Fruit fly (Drosophila melanogaster) whole organism, embryonic: ENCODE data around the gene Pcd.

Experiments
- Abd-B ChIP-seq: fragments of 200-800 bp; sonication (Bioruptor generic); optimal IDR thresholded peaks from 2 replicates; lab custom pipeline; 2018; ENCODE audit warnings: missing biosample characterization, mild to moderate bottlenecking, missing genetic modification characterization, moderate library complexity
- Bdp1 ChIP-seq: fragments of 200-800 bp; sonication (Bioruptor generic); optimal IDR thresholded peaks from 3 replicates; lab custom pipeline; 2016; ENCODE audit warnings: missing biosample characterization, missing genetic modification characterization
- Bgb ChIP-seq: fragments of 200-800 bp; sonication (Bioruptor generic); IDR thresholded peaks from 2 replicates; pipeline ENCODE4 v1.3.6; 2022; ENCODE audit warnings: missing biosample characterization, missing genetic modification characterization; ENCODE audit not compliant: partially characterized antibody
- CG11093 ChIP-seq: fragments of 200-800 bp; sonication (Bioruptor generic); IDR thresholded peaks from 3 replicates; pipeline ENCODE4 v1.3.6; 2022; ENCODE audit warnings: missing biosample characterization, missing genetic modification characterization
- CG11456 ChIP-seq: fragments of 200-800 bp; sonication (Bioruptor generic); IDR thresholded peaks from 3 replicates; pipeline ENCODE4 v1.3.6; 2022; ENCODE audit warnings: missing biosample characterization, missing genetic modification characterization
- CG13287 ChIP-seq: fragments of 200-800 bp; sonication (Bioruptor generic); IDR thresholded peaks from 2 replicates; pipeline ENCODE4 v1.3.6; 2022; ENCODE audit warnings: missing biosample characterization, missing genetic modification characterization; ENCODE audit not compliant: partially characterized antibody
- CG14710 ChIP-seq: fragments of 200-800 bp; sonication (Bioruptor generic); optimal IDR thresholded peaks from 3 replicates; lab custom pipeline; 2019; ENCODE audit warnings: missing biosample characterization, mild to moderate bottlenecking, missing genetic modification characterization, moderate library complexity
- CG14965 ChIP-seq: fragments of 200-800 bp; sonication (Bioruptor generic); optimal IDR thresholded peaks from 2 replicates; lab custom pipeline; 2016; ENCODE audit warnings: missing biosample characterization, missing genetic modification characterization, borderline replicate concordance
- CG16813 ChIP-seq: fragments of 200-800 bp; sonication (Bioruptor generic); IDR thresholded peaks from 3 replicates; pipeline ENCODE4 v1.3.6; 2022; ENCODE audit warnings: missing biosample characterization, missing genetic modification characterization; ENCODE audit not compliant: partially characterized antibody
- CG17829 ChIP-seq: fragments of 200-800 bp; optimal IDR thresholded peaks from 2 replicates; lab custom pipeline; 2019; ENCODE audit warnings: missing biosample characterization, mild to moderate bottlenecking, missing genetic modification characterization, moderate library complexity
- CG17912 ChIP-seq: fragments of 200-800 bp; sonication (Bioruptor generic); optimal IDR thresholded peaks from 2 replicates; lab custom pipeline; 2018; ENCODE audit warnings: missing biosample characterization, mild to moderate bottlenecking, missing genetic modification characterization
- CG2120 ChIP-seq: fragments of 200-800 bp; sonication (Bioruptor generic); optimal IDR thresholded peaks from 3 replicates; lab custom pipeline; 2016; ENCODE audit warnings: missing biosample characterization, missing genetic modification characterization
- CG2889 ChIP-seq: fragments of 200-800 bp; sonication (Bioruptor generic); IDR thresholded peaks from 3 replicates; pipeline ENCODE4 v1.3.6; 2022; ENCODE audit warnings: missing biosample characterization, missing genetic modification characterization
- CG32772 ChIP-seq: fragments of 200-800 bp; sonication (Bioruptor generic); IDR thresholded peaks from 2 replicates; pipeline ENCODE4 v1.3.6; 2022; ENCODE audit warnings: missing biosample characterization, missing genetic modification characterization
- CG4707 ChIP-seq: fragments of 200-800 bp; sonication (Bioruptor generic); optimal IDR thresholded peaks from 2 replicates; lab custom pipeline; 2018; ENCODE audit warnings: missing biosample characterization, mild to moderate bottlenecking, missing genetic modification characterization, moderate library complexity
- CG9609 ChIP-seq: fragments of 200-800 bp; sonication (Bioruptor generic); optimal IDR thresholded peaks from 3 replicates; lab custom pipeline; 2016; ENCODE audit warnings: missing biosample characterization, missing genetic modification characterization
- CoRest ChIP-seq: fragments of 200-800 bp; sonication (Bioruptor generic); optimal IDR thresholded peaks from 3 replicates; lab custom pipeline; 2018; ENCODE audit warnings: missing biosample characterization, mild to moderate bottlenecking, missing genetic modification characterization, moderate library complexity
- Dad ChIP-seq: fragments of 200-800 bp; sonication (Bioruptor generic); optimal IDR thresholded peaks from 3 replicates; lab custom pipeline; 2016; ENCODE audit warnings: missing biosample characterization, missing genetic modification characterization
- Dp ChIP-seq: fragments of 200-800 bp; sonication (Bioruptor generic); optimal IDR thresholded peaks from 2 replicates; lab custom pipeline; 2018; ENCODE audit warnings: missing biosample characterization, mild to moderate bottlenecking, missing genetic modification characterization, moderate library complexity
- Drgx ChIP-seq: fragments of 200-800 bp; sonication (Bioruptor generic); IDR thresholded peaks from 2 replicates; pipeline ENCODE4 v1.3.6; 2022; ENCODE audit warnings: missing biosample characterization, missing genetic modification characterization
- E2f2 ChIP-seq: fragments of 200-800 bp; sonication (Bioruptor generic); IDR thresholded peaks from 2 replicates; pipeline ENCODE4 v1.3.6; 2022; ENCODE audit warnings: missing biosample characterization, missing genetic modification characterization
- H2.0 ChIP-seq: fragments of 200-800 bp; sonication (Bioruptor generic); IDR thresholded peaks from 2 replicates; pipeline ENCODE4 v1.3.6; 2022; ENCODE audit warnings: missing biosample characterization, missing genetic modification characterization
- HmgZ ChIP-seq: fragments of 200-800 bp; sonication (Bioruptor generic); optimal IDR thresholded peaks from 2 replicates; lab custom pipeline; 2018; ENCODE audit warnings: missing biosample characterization, mild to moderate bottlenecking, missing genetic modification characterization
- Hr51 ChIP-seq, 2 experiments: fragments of 200-800 bp; sonication (Bioruptor generic); optimal IDR thresholded peaks; 2 replicates in 1 of 2; 3 replicates in 1 of 2; lab custom pipeline; 2016 to 2018; ENCODE audit warnings: missing biosample characterization in 2 of 2, missing genetic modification characterization in 2 of 2, mild to moderate bottlenecking in 1 of 2, moderate library complexity in 1 of 2
- Kr ChIP-seq: fragments of 200-800 bp; sonication (Bioruptor generic); optimal IDR thresholded peaks from 2 replicates; lab custom pipeline; 2017; ENCODE audit warnings: missing biosample characterization, mild to moderate bottlenecking, missing genetic modification characterization
- MBD-R2 ChIP-seq: fragments of 200-800 bp; sonication (Bioruptor generic); IDR thresholded peaks from 2 replicates; pipeline ENCODE4 v1.3.6; 2022; ENCODE audit warnings: missing biosample characterization, missing genetic modification characterization
- MESR4 ChIP-seq: fragments of 200-800 bp; sonication (Bioruptor generic); optimal IDR thresholded peaks from 2 replicates; lab custom pipeline; 2018; ENCODE audit warnings: missing biosample characterization, mild to moderate bottlenecking, missing genetic modification characterization, moderate library complexity
- Med ChIP-seq: fragments of 200-800 bp; sonication (Bioruptor generic); peaks from one replicate; lab custom pipeline; 2016; ENCODE audit warnings: missing biosample characterization, missing genetic modification characterization, mild to moderate bottlenecking, inconsistent platforms, moderate library complexity
- Meics ChIP-seq: fragments of 200-800 bp; sonication (Bioruptor generic); optimal IDR thresholded peaks from 2 replicates; lab custom pipeline; 2017; ENCODE audit warnings: missing biosample characterization, mild to moderate bottlenecking, missing genetic modification characterization
- Mes4 ChIP-seq: fragments of 200-800 bp; sonication (Bioruptor generic); optimal IDR thresholded peaks from 2 replicates; lab custom pipeline; 2016; ENCODE audit warnings: missing biosample characterization, missing genetic modification characterization
- Opbp ChIP-seq: fragments of 200-800 bp; sonication (Bioruptor generic); IDR thresholded peaks from 3 replicates; pipeline ENCODE4 v1.3.6; 2022; ENCODE audit warnings: missing biosample characterization, missing genetic modification characterization; ENCODE audit not compliant: partially characterized antibody
- amos ChIP-seq: fragments of 200-800 bp; sonication (Bioruptor generic); IDR thresholded peaks from 2 replicates; pipeline ENCODE4 v1.3.6; 2022; ENCODE audit warnings: missing biosample characterization, missing genetic modification characterization; ENCODE audit not compliant: partially characterized antibody
- bsh ChIP-seq, 2 experiments: fragments of 200-800 bp; sonication (Bioruptor generic); optimal IDR thresholded peaks; 2 replicates each; lab custom pipeline; 2017 to 2018; ENCODE audit warnings: mild to moderate bottlenecking in 2 of 2, missing biosample characterization in 2 of 2, missing genetic modification characterization in 2 of 2, moderate library complexity in 1 of 2
- crp ChIP-seq, 2 experiments: fragments of 200-800 bp; sonication (Bioruptor generic); optimal IDR thresholded peaks; 2 replicates in 1 of 2; 3 replicates in 1 of 2; lab custom pipeline; 2017; ENCODE audit warnings: missing biosample characterization in 2 of 2, missing genetic modification characterization in 2 of 2, mild to moderate bottlenecking in 1 of 2, moderate library complexity in 1 of 2
- dm ChIP-seq: fragments of 200-800 bp; sonication (Bioruptor generic); optimal IDR thresholded peaks from 3 replicates; lab custom pipeline; 2016; ENCODE audit warnings: missing biosample characterization, missing genetic modification characterization
- dysf ChIP-seq: fragments of 200-800 bp; sonication (Bioruptor generic); IDR thresholded peaks from 3 replicates; pipeline ENCODE4 v1.3.6; 2022; ENCODE audit warnings: missing biosample characterization, missing genetic modification characterization
- en ChIP-seq: fragments of 200-800 bp; sonication (Bioruptor generic); optimal IDR thresholded peaks from 2 replicates; lab custom pipeline; 2016; ENCODE audit warnings: missing biosample characterization, missing genetic modification characterization
- ftz-f1 ChIP-seq: fragments of 200-800 bp; sonication (Bioruptor generic); optimal IDR thresholded peaks from 2 replicates; lab custom pipeline; 2016; ENCODE audit warnings: missing biosample characterization, missing genetic modification characterization
- gce ChIP-seq: fragments of 200-800 bp; sonication (Bioruptor generic); IDR thresholded peaks from 3 replicates; pipeline ENCODE4 v1.3.6; 2022; ENCODE audit warnings: missing biosample characterization, missing genetic modification characterization
- gcm2 ChIP-seq: fragments of 200-800 bp; sonication (Bioruptor generic); optimal IDR thresholded peaks from 2 replicates; lab custom pipeline; 2016; ENCODE audit warnings: missing biosample characterization, missing genetic modification characterization
- hbn ChIP-seq: fragments of 200-800 bp; sonication (Bioruptor generic); IDR thresholded peaks from 2 replicates; pipeline ENCODE4 v1.3.6; 2022; ENCODE audit warnings: missing biosample characterization, missing genetic modification characterization; ENCODE audit not compliant: partially characterized antibody
- inv ChIP-seq: fragments of 200-800 bp; sonication (Bioruptor generic); IDR thresholded peaks from 2 replicates; pipeline ENCODE4 v1.3.6; 2022; ENCODE audit warnings: missing biosample characterization, missing genetic modification characterization; ENCODE audit not compliant: partially characterized antibody
- lola ChIP-seq, 3 experiments: fragments of >200 bp in 2 of 3; fragments of 200-800 bp in 1 of 3; sonication (Bioruptor generic) in 1 of 3; optimal IDR thresholded peaks; 2 replicates each; lab custom pipeline; 2017 to 2019; ENCODE audit warnings: missing biosample characterization in 3 of 3, missing genetic modification characterization in 3 of 3, mild to moderate bottlenecking in 1 of 3, moderate library complexity in 1 of 3
- onecut ChIP-seq: fragments of 200-800 bp; sonication (Bioruptor generic); IDR thresholded peaks from 2 replicates; pipeline ENCODE4 v1.3.6; 2022; ENCODE audit warnings: missing biosample characterization, missing genetic modification characterization
- schlank ChIP-seq: fragments of 200-800 bp; sonication (Bioruptor generic); optimal IDR thresholded peaks from 2 replicates; lab custom pipeline; 2018; ENCODE audit warnings: missing biosample characterization, mild to moderate bottlenecking, missing genetic modification characterization
- sd ChIP-seq: fragments of 200-800 bp; sonication (Bioruptor generic); optimal IDR thresholded peaks from 3 replicates; lab custom pipeline; 2018; ENCODE audit warnings: missing biosample characterization, mild to moderate bottlenecking, missing genetic modification characterization, moderate library complexity
- sob ChIP-seq: fragments of 200-800 bp; sonication (Bioruptor generic); IDR thresholded peaks from 2 replicates; pipeline ENCODE4 v1.3.6; 2022; ENCODE audit warnings: missing biosample characterization, missing genetic modification characterization
- zfh1 ChIP-seq: fragments of 200-800 bp; sonication (Bioruptor generic); IDR thresholded peaks from 3 replicates; pipeline ENCODE4 v1.3.6; 2022; ENCODE audit warnings: missing biosample characterization, missing genetic modification characterization

The Pcd gene

dm6 chr3R:29725577-29726240, 2.7 kb downstream of the Pcd start, which contains the start of gene Kul (continued):
- TF ChIP-seq MBD-R2 (GFP tag; lab: Robert Waterston, UW) = peak; percentile 49
- TF ChIP-seq hbn (GFP tag; lab: Robert Waterston, UW) = no peak
- peak; percentile 45 for TF ChIP-seq MESR4 (GFP tag; lab: Kevin White, UChicago)
- TF ChIP-seq schlank (tag; lab: Kevin White, UChicago) = no peak
- TF ChIP-seq H2.0 = no peak
- peak; percentile 31; the same call in 1 of the 2 replicates for TF ChIP-seq Drgx
- no peak for TF ChIP-seq lola (GFP tag; optimal IDR thresholded peaks at IDR 0.05; lab: Kevin White, UChicago)
- peak; percentile 63; the same call in 2 of the 3 replicates for TF ChIP-seq Opbp (GFP tag; lab: Robert Waterston, UW)
- 0 out of 2 replicates have a peak, but pooled peaks have one; percentile 36 for TF ChIP-seq amos (GFP tag; lab: Robert Waterston, UW)
- no peak for TF ChIP-seq CG11093 (GFP tag; lab: Robert Waterston, UW)
- no peak for TF ChIP-seq Mes4 (GFP tag; lab: Kevin White, UChicago)
- TF ChIP-seq dysf (GFP tag; lab: Robert Waterston, UW) = no peak
- peak; percentile 42 for TF ChIP-seq CoRest (tag; lab: Kevin White, UChicago)
- peak; percentile 26; the same call in 1 of the 2 replicates for TF ChIP-seq Bgb (GFP tag; lab: Robert Waterston, UW)
- TF ChIP-seq Meics (GFP tag; lab: Kevin White, UChicago) = no peak
- TF ChIP-seq zfh1 (GFP tag; lab: Robert Waterston, UW) = peak; percentile 64
- TF ChIP-seq HmgZ (tag; lab: Kevin White, UChicago) = peak; percentile 48
- peak in 1 of 2 experiments; percentile 8 for TF ChIP-seq Hr51 (GFP tag; optimal IDR thresholded peaks at IDR 0.05; lab: Kevin White, UChicago)
- no peak for TF ChIP-seq Dad (GFP tag; lab: Kevin White, UChicago)
- TF ChIP-seq sob (GFP tag; lab: Robert Waterston, UW) = peak; percentile 44
- TF ChIP-seq en (GFP tag; lab: Kevin White, UChicago) = no peak
- TF ChIP-seq CG11456 = 0 out of 3 replicates have a peak, but pooled peaks have one; percentile 51
- TF ChIP-seq E2f2 (GFP tag; lab: Robert Waterston, UW) = peak; percentile 31
- TF ChIP-seq gcm2 (GFP tag; lab: Kevin White, UChicago) = peak; percentile 9
- peak; percentile 20 for TF ChIP-seq CG9609 (GFP tag; lab: Kevin White, UChicago)
- TF ChIP-seq inv (GFP tag; lab: Robert Waterston, UW) = no peak
- peak; percentile 7 to 40 for TF ChIP-seq bsh (GFP tag; optimal IDR thresholded peaks at IDR 0.05; lab: Kevin White, UChicago)
- peak; percentile 48 for TF ChIP-seq CG4707 (GFP tag; lab: Kevin White, UChicago)
- TF ChIP-seq CG13287 = peak; percentile 20; the same call in 1 of the 2 replicates
- TF ChIP-seq CG32772 (GFP tag; lab: Robert Waterston, UW) = peak; percentile 72
- TF ChIP-seq ftz-f1 (GFP tag; lab: Kevin White, UChicago) = no peak
- peak; percentile 23 for TF ChIP-seq CG2120
- no peak for TF ChIP-seq gce (GFP tag; lab: Robert Waterston, UW)
- TF ChIP-seq CG14965 (GFP tag; lab: Kevin White, UChicago) = no peak
- TF ChIP-seq sd = no peak
- no peak for TF ChIP-seq Abd-B (GFP tag; lab: Kevin White, UChicago)
- no peak for TF ChIP-seq crp (GFP tag; optimal IDR thresholded peaks at IDR 0.05; lab: Kevin White, UChicago)
- peak; percentile 26 for TF ChIP-seq dm (GFP tag; lab: Kevin White, UChicago)
- TF ChIP-seq CG17829 (tag; lab: Kevin White, UChicago) = peak; percentile 28
- peak; percentile 1 for TF ChIP-seq CG17912 (GFP tag; lab: Kevin White, UChicago)
- TF ChIP-seq Bdp1 (GFP tag; lab: Kevin White, UChicago) = no peak
- peak; percentile 50; the same call in 2 of the 3 replicates for TF ChIP-seq CG16813 (GFP tag; lab: Robert Waterston, UW)
- TF ChIP-seq Med = peak; percentile 84
- peak; percentile 8 for TF ChIP-seq Dp (GFP tag; lab: Kevin White, UChicago)
- peak; percentile 99 for TF ChIP-seq CG14710 (tag; lab: Kevin White, UChicago)
- no peak for TF ChIP-seq CG2889 (GFP tag; lab: Robert Waterston, UW)
- no peak for TF ChIP-seq onecut (GFP tag; lab: Robert Waterston, UW)
- no peak for TF ChIP-seq Kr
